Worm (Caenorhabditis elegans): Measurements from ENCODE around the gene tmem-17.
A peak's percentile ranks its signal among the peaks of the same experiment; 100 is the strongest.

Gene tmem-17

DNA sequence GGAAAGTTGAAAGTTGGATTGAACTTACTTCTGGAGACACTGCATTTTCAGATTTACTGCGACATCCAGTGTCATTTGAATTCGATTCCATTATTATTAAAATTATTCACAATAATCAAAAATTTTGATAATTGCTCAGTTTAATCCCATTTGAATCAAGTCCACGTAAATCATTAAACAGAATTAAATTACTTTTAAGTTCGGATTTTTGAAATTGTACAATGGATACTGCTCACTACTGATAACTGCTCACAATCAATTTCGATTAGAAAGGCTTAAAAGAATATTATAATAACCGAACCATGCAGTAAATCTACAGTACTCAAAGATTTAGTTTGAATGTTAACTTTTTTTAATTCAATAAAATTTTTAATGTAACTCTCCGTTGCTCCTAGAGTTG is 5.9 kb upstream of the tmem-17 start, which contains the start of gene R01H2.4:
Gene R01H2.4, minus strand, starts transcription at position 101 of the 400 bp plus-strand sequence.
- TF ChIP-seq flh-1 (GFP tag; optimal IDR thresholded peaks at IDR 0.05) (no peak), mab-5 (tag; optimal IDR thresholded peaks at IDR 0.05) (no peak), drap-1 (GFP tag; optimal IDR thresholded peaks at IDR 0.05) (no peak), ces-1 (GFP tag; optimal IDR thresholded peaks at IDR 0.05) (no peak), nhr-237 (tag; optimal IDR thresholded peaks at IDR 0.05) (no peak), elt-1 (tag; optimal IDR thresholded peaks at IDR 0.05; ENCODE audit: borderline replicate concordance, insufficient read depth) (no peak), lin-13 (tag; optimal IDR thresholded peaks at IDR 0.05) (no peak), zip-8 (tag; optimal IDR thresholded peaks at IDR 0.05) (no peak), unc-39 (tag; optimal IDR thresholded peaks at IDR 0.05) (no peak), hlh-1 (tag; optimal IDR thresholded peaks at IDR 0.05) (no peak), unc-120 (tag; optimal IDR thresholded peaks at IDR 0.05; ENCODE audit: poor library complexity, severe bottlenecking) (no peak), sem-2 (GFP tag; optimal IDR thresholded peaks at IDR 0.05) (no peak), blmp-1 (tag; optimal IDR thresholded peaks at IDR 0.05) (no peak)

ce11 chrIII:7067385-7067896 is 2.6 kb upstream of the tmem-17 start, which contains the start of gene ger-1:
ger-1 (minus strand) TSS chrIII:7067477.
- peak; percentile 30 for TF ChIP-seq elt-1 (tag; optimal IDR thresholded peaks at IDR 0.05; ENCODE audit: borderline replicate concordance, insufficient read depth)
- TF ChIP-seq lin-13 (tag; optimal IDR thresholded peaks at IDR 0.05), result no peak
- TF ChIP-seq ham-2 (GFP tag; optimal IDR thresholded peaks at IDR 0.05), result peak; percentile 3
- TF ChIP-seq hlh-1 (tag; optimal IDR thresholded peaks at IDR 0.05), result no peak

DNA sequence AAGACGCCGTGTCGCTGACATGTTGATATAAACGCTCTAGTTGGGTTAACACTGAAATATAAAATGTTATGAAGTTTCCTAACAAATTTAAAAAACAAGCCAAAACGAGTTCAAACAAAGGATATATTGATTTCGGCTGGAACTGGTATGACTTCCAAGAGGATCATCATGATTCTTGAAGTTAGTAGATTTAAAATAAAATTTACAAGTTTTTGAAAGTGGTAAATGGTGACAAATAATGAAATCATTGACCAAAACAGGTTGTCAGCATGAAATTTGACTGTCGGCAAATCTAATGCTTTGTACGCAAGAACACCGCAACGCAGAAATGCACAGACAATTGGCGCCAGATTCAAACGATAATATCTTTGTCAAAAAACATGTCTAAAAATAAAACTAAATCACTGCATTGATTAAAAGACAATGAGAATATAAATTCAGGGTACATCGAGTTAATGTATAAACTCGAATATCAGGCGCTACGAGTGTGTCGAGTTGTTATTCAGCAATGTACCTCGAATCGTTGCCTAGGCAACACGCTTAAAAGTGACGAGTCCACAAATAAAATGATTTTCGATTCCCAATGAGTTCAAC is 1.5 kb upstream of the tmem-17 start, which contains the start of the genes ubc-18 and R01H2.8:
Gene ubc-18, minus strand, starts transcription at position 51 of the 594 bp plus-strand sequence.
Gene R01H2.8, plus strand, starts transcription at position 544 of the 594 bp plus-strand sequence.
- TF ChIP-seq hlh-1 (tag; optimal IDR thresholded peaks at IDR 0.05), result no peak
- TF ChIP-seq mls-2 (tag; optimal IDR thresholded peaks at IDR 0.05), result no peak
- no peak for TF ChIP-seq M03D4.4 (tag; optimal IDR thresholded peaks at IDR 0.05)
- TF ChIP-seq unc-120 (tag; optimal IDR thresholded peaks at IDR 0.05; ENCODE audit: poor library complexity, severe bottlenecking), result peak; percentile 80
- peak; percentile 18 for TF ChIP-seq lsy-2 (tag; optimal IDR thresholded peaks at IDR 0.05)
- peak; percentile 42 for TF ChIP-seq nhr-237 (tag; optimal IDR thresholded peaks at IDR 0.05)
- no peak for TF ChIP-seq ceh-43 (GFP tag; optimal IDR thresholded peaks at IDR 0.05)
- no peak for TF ChIP-seq ceh-83 (GFP tag; optimal IDR thresholded peaks at IDR 0.05)
- no peak for TF ChIP-seq unc-39 (tag; optimal IDR thresholded peaks at IDR 0.05)
- TF ChIP-seq mep-1 (tag; optimal IDR thresholded peaks at IDR 0.05), result peak; percentile 5
- TF ChIP-seq lin-32 (GFP tag; optimal IDR thresholded peaks at IDR 0.05), result no peak

- TF ChIP-seq nhr-2 (tag; optimal IDR thresholded peaks at IDR 0.05) (no peak), nhr-237 (tag; optimal IDR thresholded peaks at IDR 0.05) (no peak), flh-1 (GFP tag; optimal IDR thresholded peaks at IDR 0.05) (no peak), sptf-1 (tag; optimal IDR thresholded peaks at IDR 0.05) (no peak)
These were observed 2.4 kb downstream of the tmem-17 start, which contains the start of gene lin-37 for ce11 chrIII:7072452-7072851. lin-37 (minus strand) TSS chrIII:7072552.

DNA sequence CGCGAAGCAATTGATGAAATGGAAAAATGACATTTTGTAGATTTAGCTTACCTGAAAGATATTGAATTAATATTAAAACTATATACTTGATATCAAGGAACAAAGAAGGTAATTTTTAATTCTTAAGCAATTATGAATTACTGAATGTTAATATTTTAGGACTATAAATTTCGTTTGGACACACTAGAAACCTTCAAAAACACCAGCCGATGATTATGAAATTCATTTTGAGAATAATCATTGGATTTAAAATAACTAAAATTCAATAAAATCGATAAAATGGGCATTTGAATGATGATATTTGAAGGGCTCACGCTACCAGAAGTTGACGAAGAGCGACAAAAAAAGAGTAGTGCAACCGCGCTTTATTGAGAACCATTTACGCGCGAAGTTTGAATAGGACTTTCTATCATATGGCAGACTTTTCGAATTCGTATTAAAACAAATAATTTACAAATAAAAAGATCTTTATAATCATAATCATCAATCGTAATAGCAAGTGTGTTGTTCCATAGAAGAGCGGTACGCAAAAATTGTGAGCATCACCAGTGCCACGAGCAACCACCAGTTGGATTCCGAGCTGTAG is 3.8 kb downstream of the tmem-17 start, which contains the start of gene ZK418.5:
Gene ZK418.5, minus strand, starts transcription at position 51 of the 586 bp plus-strand sequence.
- TF ChIP-seq hlh-1 (tag; optimal IDR thresholded peaks at IDR 0.05) (no peak), nhr-12 (tag; optimal IDR thresholded peaks at IDR 0.05) (no peak), lsy-2 (tag; optimal IDR thresholded peaks at IDR 0.05) (peak; percentile 48), elt-3 (tag; optimal IDR thresholded peaks at IDR 0.05) (no peak), M03D4.4 (tag; optimal IDR thresholded peaks at IDR 0.05) (no peak), mep-1 (tag; optimal IDR thresholded peaks at IDR 0.05) (peak; percentile 32), snpc-4 (tag; optimal IDR thresholded peaks at IDR 0.05) (no peak), flh-1 (GFP tag; optimal IDR thresholded peaks at IDR 0.05) (no peak), ceh-39 (tag; optimal IDR thresholded peaks at IDR 0.05) (peak; percentile 22)

ce11 chrIII:7076386-7076785 is 6.3 kb downstream of the tmem-17 start, which contains the start of gene ZK418.13:
ZK418.13 (minus strand) TSS chrIII:7076486.
- TF ChIP-seq unc-39 (tag; optimal IDR thresholded peaks at IDR 0.05) (no peak), drap-1 (GFP tag; optimal IDR thresholded peaks at IDR 0.05) (no peak), lin-32 (GFP tag; optimal IDR thresholded peaks at IDR 0.05) (no peak), ceh-43 (GFP tag; optimal IDR thresholded peaks at IDR 0.05) (no peak), nhr-76 (tag; optimal IDR thresholded peaks at IDR 0.05) (no peak), pha-4 (tag; optimal IDR thresholded peaks at IDR 0.05) (no peak), sptf-1 (tag; optimal IDR thresholded peaks at IDR 0.05) (no peak), nhr-28 (tag; optimal IDR thresholded peaks at IDR 0.05) (no peak), elt-1 (tag; optimal IDR thresholded peaks at IDR 0.05; ENCODE audit: borderline replicate concordance, insufficient read depth) (no peak), blmp-1 (tag; optimal IDR thresholded peaks at IDR 0.05) (no peak), ztf-11 (tag; optimal IDR thresholded peaks at IDR 0.05) (no peak), lsy-2 (tag; optimal IDR thresholded peaks at IDR 0.05) (no peak), nhr-2 (tag; optimal IDR thresholded peaks at IDR 0.05) (no peak), nhr-237 (tag; optimal IDR thresholded peaks at IDR 0.05) (no peak), tbx-8 (GFP tag; optimal IDR thresholded peaks at IDR 0.05) (no peak), sem-2 (GFP tag; optimal IDR thresholded peaks at IDR 0.05) (no peak), lin-13 (tag; optimal IDR thresholded peaks at IDR 0.05) (no peak), nhr-12 (tag; optimal IDR thresholded peaks at IDR 0.05) (no peak), cnd-1 (tag; optimal IDR thresholded peaks at IDR 0.05) (no peak)
